Worm (Caenorhabditis elegans) whole organism, young adult: ENCODE data around the gene stg-2.

Experiments
- B0336.3 ChIP-seq: fragments of 200-800 bp; sonication (Bioruptor generic); IDR thresholded peaks from 2 replicates; pipeline ENCODE4 v1.3.6; 2022; ENCODE audit warnings: missing genetic modification characterization, missing compliant biosample characterization
- F10E7.11 ChIP-seq: sonication (generic microtip); optimal IDR thresholded peaks from 2 replicates; lab custom pipeline; 2017; ENCODE audit warnings: mild to moderate bottlenecking, missing genetic modification characterization, moderate library complexity, missing compliant biosample characterization
- F57A8.1 ChIP-seq: fragments of 200-800 bp; sonication (Bioruptor generic); optimal IDR thresholded peaks from 2 replicates; lab custom pipeline; 2018; ENCODE audit warnings: mild to moderate bottlenecking, missing genetic modification characterization, moderate library complexity, missing compliant biosample characterization
- F57C9.4 ChIP-seq: sonication (generic microtip); optimal IDR thresholded peaks from 2 replicates; lab custom pipeline; 2017; ENCODE audit warnings: mild to moderate bottlenecking, missing genetic modification characterization, missing compliant biosample characterization
- K12H6.12 ChIP-seq: fragments of 200-800 bp; sonication (Bioruptor generic); optimal IDR thresholded peaks from 2 replicates; lab custom pipeline; 2018; ENCODE audit warnings: mild to moderate bottlenecking, missing genetic modification characterization, missing compliant biosample characterization
- Y53F4B.3 ChIP-seq: fragments of 200-800 bp; sonication (Bioruptor generic); IDR thresholded peaks from 2 replicates; pipeline ENCODE4 v1.3.6; 2022; ENCODE audit warnings: missing genetic modification reagents, missing genetic modification characterization, missing compliant biosample characterization
- Y53G8AR.9 ChIP-seq: fragments of 200-800 bp; sonication (Bioruptor generic); conservative IDR thresholded peaks from 2 replicates; pipeline ENCODE4 v1.3.6; 2022; ENCODE audit warnings: missing genetic modification reagents, missing genetic modification characterization, missing compliant biosample characterization
- ZK185.1 ChIP-seq: sonication (generic microtip); optimal IDR thresholded peaks from 2 replicates; lab custom pipeline; 2016; ENCODE audit warnings: mild to moderate bottlenecking, missing genetic modification characterization, missing compliant biosample characterization; ENCODE audit not compliant: poor library complexity, severe bottlenecking
- aptf-2 ChIP-seq: fragments of 200-800 bp; sonication (Bioruptor generic); conservative IDR thresholded peaks from 2 replicates; pipeline ENCODE4 v1.3.6; 2022; ENCODE audit warnings: missing genetic modification reagents, missing genetic modification characterization, missing compliant biosample characterization
- atf-7 ChIP-seq: sonication (generic microtip); optimal IDR thresholded peaks from 2 replicates; lab custom pipeline; 2017; ENCODE audit warnings: mild to moderate bottlenecking, missing genetic modification characterization, missing compliant biosample characterization
- athp-1 ChIP-seq: sonication (generic microtip); optimal IDR thresholded peaks from 2 replicates; lab custom pipeline; 2017; ENCODE audit warnings: mild to moderate bottlenecking, missing genetic modification characterization, missing compliant biosample characterization
- attf-6 ChIP-seq: fragments of 200-800 bp; sonication (Bioruptor generic); IDR thresholded peaks from 2 replicates; pipeline ENCODE4 v1.3.6; 2022; ENCODE audit warnings: missing genetic modification reagents, missing genetic modification characterization, missing compliant biosample characterization
- cebp-1 ChIP-seq, 2 experiments: fragments of 200-800 bp in 1 of 2; sonication (Bioruptor generic) in 1 of 2; sonication (generic microtip) in 1 of 2; IDR thresholded peaks in 1 of 2; optimal IDR thresholded peaks in 1 of 2; 2 replicates each; pipeline versions ENCODE4 v1.3.6 to Lab custom; 2017 to 2022; ENCODE audit warnings: missing compliant biosample characterization in 2 of 2, missing genetic modification characterization in 2 of 2, mild to moderate bottlenecking in 1 of 2, missing genetic modification reagents in 1 of 2, moderate library complexity in 1 of 2
- ceh-100 ChIP-seq: fragments of 200-800 bp; sonication (Bioruptor generic); IDR thresholded peaks from 2 replicates; pipeline ENCODE4 v1.3.6; 2022; ENCODE audit warnings: missing genetic modification reagents, missing genetic modification characterization, missing compliant biosample characterization
- ceh-27 ChIP-seq: fragments of 200-800 bp; sonication (Bioruptor generic); optimal IDR thresholded peaks from 2 replicates; lab custom pipeline; 2018; ENCODE audit warnings: mild to moderate bottlenecking, missing genetic modification characterization, moderate library complexity, missing compliant biosample characterization
- ceh-40 ChIP-seq: fragments of 200-800 bp; sonication (Bioruptor generic); IDR thresholded peaks from 2 replicates; pipeline ENCODE4 v1.3.6; 2022; ENCODE audit warnings: missing genetic modification characterization, missing compliant biosample characterization
- ceh-58 ChIP-seq: fragments of 200-800 bp; sonication (Bioruptor generic); IDR thresholded peaks from 2 replicates; pipeline ENCODE4 v1.3.6; 2022; ENCODE audit warnings: missing genetic modification characterization, missing compliant biosample characterization
- ceh-91 ChIP-seq: fragments of 200-800 bp; sonication (Bioruptor generic); IDR thresholded peaks from 2 replicates; pipeline ENCODE4 v1.3.6; 2022; ENCODE audit warnings: missing genetic modification reagents, missing genetic modification characterization, missing compliant biosample characterization
- die-1 ChIP-seq: sonication (generic microtip); optimal IDR thresholded peaks from 2 replicates; lab custom pipeline; 2016; ENCODE audit warnings: missing genotype, mild to moderate bottlenecking, missing genetic modification characterization, missing compliant biosample characterization
- egrh-3 ChIP-seq: fragments of 200-800 bp; sonication (Bioruptor generic); IDR thresholded peaks from 2 replicates; pipeline ENCODE4 v1.3.6; 2022; ENCODE audit warnings: missing genetic modification reagents, missing genetic modification characterization, missing compliant biosample characterization
- ets-4 ChIP-seq: fragments of 200-800 bp; sonication (Bioruptor generic); optimal IDR thresholded peaks from 2 replicates; lab custom pipeline; 2018; ENCODE audit warnings: mild to moderate bottlenecking, missing genetic modification characterization, missing compliant biosample characterization
- fkh-3 ChIP-seq: sonication (generic microtip); optimal IDR thresholded peaks from 2 replicates; lab custom pipeline; 2016; ENCODE audit warnings: mild to moderate bottlenecking, missing genetic modification characterization, missing compliant biosample characterization
- him-1 ChIP-seq: sonication (generic microtip); optimal IDR thresholded peaks from 2 replicates; lab custom pipeline; 2016; ENCODE audit warnings: missing genotype, missing genetic modification reagents, missing genetic modification characterization, missing compliant biosample characterization
- hmg-1.2 ChIP-seq: fragments of 200-800 bp; sonication (Bioruptor generic); IDR thresholded peaks from 2 replicates; pipeline ENCODE4 v1.3.6; 2022; ENCODE audit warnings: missing genetic modification reagents, missing genetic modification characterization, missing compliant biosample characterization
- hrde-1 ChIP-seq: sonication (generic microtip); optimal IDR thresholded peaks from 2 replicates; lab custom pipeline; 2016; ENCODE audit warnings: missing genetic modification characterization, mild to moderate bottlenecking, missing compliant biosample characterization, moderate library complexity, missing genotype, missing genetic modification reagents, borderline replicate concordance
- lin-26 ChIP-seq: fragments of 200-800 bp; sonication (Bioruptor generic); IDR thresholded peaks from 2 replicates; pipeline ENCODE4 v1.3.6; 2022; ENCODE audit warnings: missing genetic modification reagents, missing genetic modification characterization, missing compliant biosample characterization
- mel-28 ChIP-seq: sonication (generic microtip); optimal IDR thresholded peaks from 2 replicates; lab custom pipeline; 2016; ENCODE audit warnings: borderline replicate concordance, mild to moderate bottlenecking, missing genetic modification characterization, missing compliant biosample characterization
- nfya-2 ChIP-seq: fragments of 200-800 bp; sonication (Bioruptor generic); IDR thresholded peaks from 2 replicates; pipeline ENCODE4 v1.3.6; 2022; ENCODE audit warnings: missing genetic modification reagents, missing genetic modification characterization, missing compliant biosample characterization
- nfyb-1 ChIP-seq: fragments of 200-800 bp; sonication (Bioruptor generic); IDR thresholded peaks from 2 replicates; pipeline ENCODE4 v1.3.6; 2022; ENCODE audit warnings: missing genetic modification reagents, missing genetic modification characterization, missing compliant biosample characterization
- nhr-179 ChIP-seq: sonication (generic microtip); optimal IDR thresholded peaks from 2 replicates; lab custom pipeline; 2016; ENCODE audit warnings: mild to moderate bottlenecking, missing genetic modification characterization, missing compliant biosample characterization
- pbrm-1 ChIP-seq: fragments of 200-800 bp; sonication (Bioruptor generic); IDR thresholded peaks from 2 replicates; pipeline ENCODE4 v1.3.6; 2022; ENCODE audit warnings: missing genetic modification reagents, missing genetic modification characterization, missing compliant biosample characterization
- repo-1 ChIP-seq: sonication (generic microtip); optimal IDR thresholded peaks from 2 replicates; lab custom pipeline; 2017; ENCODE audit warnings: mild to moderate bottlenecking, missing genetic modification characterization, missing compliant biosample characterization
- snpc-1.3 ChIP-seq: sonication (generic microtip); optimal IDR thresholded peaks from 2 replicates; lab custom pipeline; 2017; ENCODE audit warnings: missing genetic modification characterization, mild to moderate bottlenecking, missing compliant biosample characterization, antibody characterized with exemption, moderate library complexity, missing genotype, missing genetic modification reagents; ENCODE audit not compliant: insufficient read depth
- snpc-3.4 ChIP-seq: sonication (generic microtip); optimal IDR thresholded peaks from 2 replicates; lab custom pipeline; 2017; ENCODE audit warnings: missing genetic modification characterization, mild to moderate bottlenecking, missing compliant biosample characterization, antibody characterized with exemption, moderate library complexity, missing genotype, missing genetic modification reagents
- snpc-4 ChIP-seq, 5 experiments: fragments of 150-350 bp in 1 of 5; sonication (generic microtip) in 4 of 5; optimal IDR thresholded peaks; 2 replicates each; lab custom pipeline; 2014 to 2018; ENCODE audit warnings: missing genetic modification characterization in 5 of 5, missing biosample characterization in 3 of 5, antibody characterized with exemption in 2 of 5, mild to moderate bottlenecking in 2 of 5, missing compliant biosample characterization in 2 of 5, missing genotype in 2 of 5, moderate library complexity in 2 of 5, missing genetic modification reagents in 1 of 5
- somi-1 ChIP-seq: fragments of 200-800 bp; sonication (Bioruptor generic); optimal IDR thresholded peaks from 2 replicates; lab custom pipeline; 2018; ENCODE audit warnings: mild to moderate bottlenecking, missing genetic modification characterization, missing compliant biosample characterization
- sptf-2 ChIP-seq: fragments of 200-800 bp; sonication (Bioruptor generic); optimal IDR thresholded peaks from 2 replicates; lab custom pipeline; 2018; ENCODE audit warnings: mild to moderate bottlenecking, missing genetic modification characterization, missing compliant biosample characterization
- tbx-9 ChIP-seq: sonication (generic microtip); optimal IDR thresholded peaks from 2 replicates; lab custom pipeline; 2016; ENCODE audit warnings: borderline replicate concordance, missing genetic modification characterization, inconsistent platforms, missing compliant biosample characterization
- tlf-1 ChIP-seq: fragments of 200-800 bp; sonication (Bioruptor generic); optimal IDR thresholded peaks from 2 replicates; lab custom pipeline; 2018; ENCODE audit warnings: mild to moderate bottlenecking, missing genetic modification characterization, missing compliant biosample characterization
- xnd-1 ChIP-seq: sonication (generic microtip); optimal IDR thresholded peaks from 2 replicates; lab custom pipeline; 2016; ENCODE audit warnings: missing genotype, missing genetic modification reagents, missing genetic modification characterization, missing compliant biosample characterization
- zfh-2 ChIP-seq: fragments of 200-800 bp; sonication (Bioruptor generic); conservative IDR thresholded peaks from 2 replicates; pipeline ENCODE4 v1.3.6; 2022; ENCODE audit warnings: missing genetic modification reagents, missing genetic modification characterization, missing compliant biosample characterization
- ztf-18 ChIP-seq: sonication (generic microtip); optimal IDR thresholded peaks from 2 replicates; lab custom pipeline; 2016; ENCODE audit warnings: missing genotype, mild to moderate bottlenecking, missing genetic modification characterization, missing compliant biosample characterization
- ztf-25 ChIP-seq: fragments of 200-800 bp; sonication (Bioruptor generic); IDR thresholded peaks from 2 replicates; pipeline ENCODE4 v1.3.6; 2022; ENCODE audit warnings: missing genetic modification reagents, missing genetic modification characterization, missing compliant biosample characterization
- ztf-28 ChIP-seq: fragments of 200-800 bp; sonication (Bioruptor generic); IDR thresholded peaks from 2 replicates; pipeline ENCODE4 v1.3.6; 2022; ENCODE audit warnings: missing genetic modification reagents, missing genetic modification characterization, missing compliant biosample characterization
- ztf-3 ChIP-seq: fragments of 200-800 bp; sonication (Bioruptor generic); optimal IDR thresholded peaks from 2 replicates; lab custom pipeline; 2018; ENCODE audit warnings: mild to moderate bottlenecking, missing genetic modification characterization, missing compliant biosample characterization

The stg-2 gene

ce11 chrX:8623840-8624591 lies 19.7 kb downstream of the stg-2 start (continued):
- TF ChIP-seq atf-7 (tag; lab: Kevin White, UChicago): no peak
- peak; percentile 56 for TF ChIP-seq sptf-2 (GFP tag; lab: Kevin White, UChicago)
- TF ChIP-seq hmg-1.2 (GFP tag; lab: Robert Waterston, UW): peak; percentile 69
- peak; percentile 47 for TF ChIP-seq tbx-9
- no peak for TF ChIP-seq hrde-1 (tag; lab: Kevin White, UChicago)
- TF ChIP-seq repo-1 (tag; lab: Kevin White, UChicago): peak; percentile 23
- no peak for TF ChIP-seq xnd-1 (tag; lab: Kevin White, UChicago)
- TF ChIP-seq Y53G8AR.9 (GFP tag; lab: Robert Waterston, UW): peak; percentile 68; the same call in 1 of the 2 replicates
- no peak for TF ChIP-seq tlf-1 (GFP tag; lab: Kevin White, UChicago)
- no peak for TF ChIP-seq fkh-3 (tag; lab: Kevin White, UChicago)
- TF ChIP-seq him-1 (tag; lab: Kevin White, UChicago): peak; percentile 13
- peak; percentile 61 for TF ChIP-seq pbrm-1 (GFP tag; lab: Robert Waterston, UW)
- TF ChIP-seq ets-4 (GFP tag; lab: Kevin White, UChicago): no peak
- no peak for TF ChIP-seq snpc-1.3 (tag; lab: Kevin White, UChicago)
- TF ChIP-seq snpc-3.4 (tag; lab: Kevin White, UChicago): peak; percentile 39
- TF ChIP-seq egrh-3: no peak
- TF ChIP-seq nhr-179 (tag; lab: Kevin White, UChicago): no peak
- TF ChIP-seq ceh-58 (GFP tag; lab: Robert Waterston, UW): 0 out of 2 replicates have a peak, but pooled peaks have one; percentile 54
- TF ChIP-seq cebp-1 (GFP tag; IDR thresholded peaks at IDR 0.05; lab: Robert Waterston, UW): no peak
- TF ChIP-seq cebp-1 (tag; optimal IDR thresholded peaks at IDR 0.05; lab: Kevin White, UChicago): no peak
- TF ChIP-seq die-1 (tag; lab: Kevin White, UChicago): peak; percentile 62
- TF ChIP-seq athp-1 (tag; lab: Kevin White, UChicago): no peak
- TF ChIP-seq ztf-25 (GFP tag; lab: Robert Waterston, UW): 0 out of 2 replicates have a peak, but pooled peaks have one; percentile 15
- 0 out of 2 replicates have a peak, but pooled peaks have one; percentile 41 for TF ChIP-seq ztf-28
- peak; percentile 35 for TF ChIP-seq ztf-18 (tag; lab: Kevin White, UChicago)
- no peak for TF ChIP-seq ceh-27
- peak; percentile 41 for TF ChIP-seq ZK185.1 (tag; lab: Kevin White, UChicago)
- no peak for TF ChIP-seq F57A8.1 (GFP tag; lab: Kevin White, UChicago)
- no peak for TF ChIP-seq ceh-100 (GFP tag; lab: Robert Waterston, UW)
- TF ChIP-seq mel-28 (tag; lab: Kevin White, UChicago): no peak
- no peak for TF ChIP-seq K12H6.12 (tag; lab: Kevin White, UChicago)
- TF ChIP-seq snpc-4 (GFP tag; optimal IDR thresholded peaks at IDR 0.05; lab: Kevin White, UChicago): peak; percentile 19
- TF ChIP-seq snpc-4 (tag; optimal IDR thresholded peaks at IDR 0.05; lab: Kevin White, UChicago): peak in 3 of 4 experiments; percentile 10 to 61 (median 43)
- no peak; the same call in 1 of the 2 replicates for TF ChIP-seq B0336.3 (GFP tag; lab: Robert Waterston, UW)
- peak; percentile 79 for TF ChIP-seq ceh-40 (GFP tag; lab: Robert Waterston, UW)
- peak; percentile 79 for TF ChIP-seq nfyb-1
- TF ChIP-seq lin-26 (GFP tag; lab: Robert Waterston, UW): peak; percentile 88
- TF ChIP-seq F57C9.4 (tag; lab: Kevin White, UChicago): no peak
- TF ChIP-seq Y53F4B.3 (GFP tag; lab: Robert Waterston, UW): peak; percentile 37; the same call in 1 of the 2 replicates
- TF ChIP-seq ztf-3 (GFP tag; lab: Kevin White, UChicago): no peak
- TF ChIP-seq attf-6: no peak
- TF ChIP-seq F10E7.11 (tag; lab: Kevin White, UChicago): no peak
- TF ChIP-seq zfh-2 (GFP tag; lab: Robert Waterston, UW): peak; percentile 49
- no peak for TF ChIP-seq aptf-2 (GFP tag; lab: Robert Waterston, UW)
- TF ChIP-seq nfya-2 (GFP tag; lab: Robert Waterston, UW): 0 out of 2 replicates have a peak, but pooled peaks have one; percentile 25
- TF ChIP-seq somi-1 (GFP tag; lab: Kevin White, UChicago): peak; percentile 62
- no peak for TF ChIP-seq ceh-91 (GFP tag; lab: Robert Waterston, UW)
